Worm (Caenorhabditis elegans): ENCODE results near the gene idi-1.

ce11 chrIII:8098116-8098515 is 6.6 kb downstream of the idi-1 start, which contains the start of gene K06H7.8:
- no peak for TF ChIP-seq ama-1 (optimal IDR thresholded peaks at IDR 0.05)
- TF ChIP-seq hmg-4 (GFP tag; optimal IDR thresholded peaks at IDR 0.05): no peak
- TF ChIP-seq ceh-36 (tag; optimal IDR thresholded peaks at IDR 0.05): no peak
- TF ChIP-seq B0310.2 (tag; optimal IDR thresholded peaks at IDR 0.05): no peak
- TF ChIP-seq hmbx-1 (tag; optimal IDR thresholded peaks at IDR 0.05): no peak
